Worm (Caenorhabditis elegans) whole organism, L4/young adult: Measurements from ENCODE around the gene bcf-1.

Experiments
- W03F9.2 ChIP-seq: fragments of 150-350 bp; optimal IDR thresholded peaks from 2 replicates; lab custom pipeline; 2014; ENCODE audit warnings: missing biosample characterization, missing genetic modification characterization
- dao-5 ChIP-seq: sonication (generic microtip); optimal IDR thresholded peaks from 2 replicates; lab custom pipeline; 2016; ENCODE audit warnings: missing genotype, missing genetic modification characterization, moderate library complexity, missing compliant biosample characterization

- TF ChIP-seq dao-5 (tag; lab: Kevin White, UChicago) (no peak), W03F9.2 (tag; lab: Kevin White, UChicago) (no peak)
Observed at ce11 chrV:6357236-6357635, 51.3 kb downstream of the bcf-1 start.
